Fruit fly (Drosophila melanogaster) Kc167 (cell line): Measurements from ENCODE around the gene CG9018.

Source experiments
- Sin3A ChIP-seq: fragments of >200 bp; optimal IDR thresholded peaks from 2 replicates; lab custom pipeline; 2018; ENCODE audit warnings: missing external identifiers
- h ChIP-seq: fragments of >200 bp; optimal IDR thresholded peaks from 3 replicates; lab custom pipeline; 2018; ENCODE audit warnings: missing external identifiers
- insv ChIP-seq: fragments of >200 bp; optimal IDR thresholded peaks from 3 replicates; lab custom pipeline; 2018; ENCODE audit warnings: missing external identifiers
- ttk ChIP-seq: sonication (Bioruptor generic); optimal IDR thresholded peaks from 2 replicates; lab custom pipeline; 2017; ENCODE audit warnings: missing external identifiers

- TF ChIP-seq Sin3A (lab: Kevin White, UChicago), result no peak
- no peak for TF ChIP-seq ttk (lab: Kevin White, UChicago)
- TF ChIP-seq h, result no peak
- no peak for TF ChIP-seq insv
These were observed 45.4 kb downstream of the CG9018 start for dm6 chr3L:2191512-2191911.
